Worm (Caenorhabditis elegans): ENCODE measurements around the gene tag-115.

- TF ChIP-seq ZK337.2 (GFP tag; IDR thresholded peaks at IDR 0.05): no peak
- TF ChIP-seq daf-19 (GFP tag; conservative IDR thresholded peaks at IDR 0.05): no peak
- TF ChIP-seq ceh-82 (tag; optimal IDR thresholded peaks at IDR 0.05): no peak
- TF ChIP-seq nhr-77 (tag; optimal IDR thresholded peaks at IDR 0.05): no peak
- no peak for TF ChIP-seq fos-1 (tag; optimal IDR thresholded peaks at IDR 0.05)
- no peak for TF ChIP-seq attf-4 (tag; optimal IDR thresholded peaks at IDR 0.05)
- no peak for TF ChIP-seq pha-4 (GFP tag; IDR thresholded peaks at IDR 0.05)
- TF ChIP-seq pha-4 (tag; optimal IDR thresholded peaks at IDR 0.05): no peak
- TF ChIP-seq jun-1 (tag; optimal IDR thresholded peaks at IDR 0.05): no peak
- TF ChIP-seq ztf-7 (tag; optimal IDR thresholded peaks at IDR 0.05): no peak
- no peak for TF ChIP-seq lin-13 (GFP tag; optimal IDR thresholded peaks at IDR 0.05)
- no peak for TF ChIP-seq ama-1 (optimal IDR thresholded peaks at IDR 0.05)
Measured at ce11 chrIV:13236485-13236884, 2.7 kb downstream of the tag-115 start, which contains the start of gene pwp-1.

Data from whole organism, L4 larva.